Fruit fly (Drosophila melanogaster): Measurements from ENCODE around the gene CG31204.

The CG31204 gene

DNA sequence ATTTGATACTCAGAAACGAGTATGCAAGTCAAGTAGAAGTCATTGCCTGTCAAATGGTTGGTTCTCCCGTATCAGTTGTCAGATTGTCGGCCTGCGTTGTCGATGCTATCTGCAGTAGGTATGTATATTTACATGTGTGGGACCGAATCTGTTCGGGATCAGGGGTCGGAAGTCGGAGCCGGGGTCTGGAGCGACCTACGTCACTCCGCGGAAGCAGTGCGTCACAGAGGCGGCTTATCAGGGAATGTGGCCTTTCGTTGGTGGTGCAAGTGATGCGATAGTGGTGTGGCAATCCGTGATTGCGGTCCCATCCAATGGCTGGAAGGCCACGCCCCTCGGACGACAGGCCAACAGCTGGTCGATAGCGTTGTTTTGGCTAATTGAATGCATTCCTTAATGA is 42.3 kb upstream of the CG31204 start:
- no peak for TF ChIP-seq D1 (tag; optimal IDR thresholded peaks at IDR 0.05)
- peak; percentile 25 for TF ChIP-seq EcR (GFP tag; optimal IDR thresholded peaks at IDR 0.05)

DNA sequence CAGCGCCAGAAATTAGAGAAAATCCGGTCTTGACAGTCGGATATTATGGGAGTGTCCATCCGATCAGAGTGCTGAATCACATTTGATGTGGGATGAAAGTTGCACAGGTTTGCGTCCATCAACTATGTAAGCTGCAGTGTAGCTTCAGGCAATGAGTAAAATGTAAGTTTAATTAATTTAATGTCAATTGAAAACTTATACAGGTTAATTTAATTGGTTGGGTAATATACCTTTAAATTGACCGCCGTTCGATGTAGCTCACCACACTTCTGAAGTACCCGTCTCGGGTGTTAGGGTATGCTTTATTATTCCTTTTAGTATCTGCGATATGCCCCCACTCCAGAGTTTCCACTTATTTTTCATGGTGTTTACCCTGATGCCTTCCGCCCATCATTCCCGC is 31.1 kb upstream of the CG31204 start:
- TF ChIP-seq CG34367 (tag; optimal IDR thresholded peaks at IDR 0.05), result peak; percentile 2
- peak; percentile 46 for TF ChIP-seq CG8301 (tag; optimal IDR thresholded peaks at IDR 0.05)
- peak; percentile 50; the same call in 1 of the 3 replicates for TF ChIP-seq CG4496 (GFP tag; IDR thresholded peaks at IDR 0.05)
- TF ChIP-seq rn (GFP tag; IDR thresholded peaks at IDR 0.05), result no peak
- TF ChIP-seq fd96Ca (GFP tag; IDR thresholded peaks at IDR 0.05), result peak; percentile 54; the same call in 2 of the 3 replicates
- TF ChIP-seq CG14655 (GFP tag; optimal IDR thresholded peaks at IDR 0.05), result peak; percentile 58
- TF ChIP-seq Pif1A (GFP tag; optimal IDR thresholded peaks at IDR 0.05), result peak; percentile 41
- TF ChIP-seq CG8159 (tag; optimal IDR thresholded peaks at IDR 0.05), result peak; percentile 53
- TF ChIP-seq CG32121 (GFP tag; IDR thresholded peaks at IDR 0.05), result peak; percentile 13; the same call in 1 of the 2 replicates
- peak; percentile 47 for TF ChIP-seq CG17806 (tag; optimal IDR thresholded peaks at IDR 0.05)
- no peak for TF ChIP-seq gl (tag; optimal IDR thresholded peaks at IDR 0.05)
- TF ChIP-seq CG12605 (GFP tag; IDR thresholded peaks at IDR 0.05), result no peak
- TF ChIP-seq Pif1B (GFP tag; optimal IDR thresholded peaks at IDR 0.05), result peak; percentile 30
- TF ChIP-seq Snoo (tag; optimal IDR thresholded peaks at IDR 0.05), result peak; percentile 29
- peak; percentile 9 for TF ChIP-seq CG9948 (tag; optimal IDR thresholded peaks at IDR 0.05)
- TF ChIP-seq Ets98B (GFP tag; IDR thresholded peaks at IDR 0.05), result no peak; the same call in 1 of the 2 replicates
- TF ChIP-seq CG10348 (GFP tag; IDR thresholded peaks at IDR 0.05), result no peak
- peak; percentile 35 for TF ChIP-seq CG15710 (tag; optimal IDR thresholded peaks at IDR 0.05)
- TF ChIP-seq D1 (tag; optimal IDR thresholded peaks at IDR 0.05), result no peak
- TF ChIP-seq CG13204 (GFP tag; optimal IDR thresholded peaks at IDR 0.05), result no peak
- TF ChIP-seq EcR (GFP tag; optimal IDR thresholded peaks at IDR 0.05), result no peak

- TF ChIP-seq CG15710 (tag; optimal IDR thresholded peaks at IDR 0.05) (no peak), rn (GFP tag; IDR thresholded peaks at IDR 0.05) (no peak), fd96Ca (GFP tag; IDR thresholded peaks at IDR 0.05) (no peak), CG12605 (GFP tag; IDR thresholded peaks at IDR 0.05) (no peak), CG8159 (tag; optimal IDR thresholded peaks at IDR 0.05) (peak; percentile 3), CG32121 (GFP tag; IDR thresholded peaks at IDR 0.05) (no peak)
Observed at dm6 chr3R:31421995-31422394, 28.7 kb upstream of the CG31204 start.

DNA sequence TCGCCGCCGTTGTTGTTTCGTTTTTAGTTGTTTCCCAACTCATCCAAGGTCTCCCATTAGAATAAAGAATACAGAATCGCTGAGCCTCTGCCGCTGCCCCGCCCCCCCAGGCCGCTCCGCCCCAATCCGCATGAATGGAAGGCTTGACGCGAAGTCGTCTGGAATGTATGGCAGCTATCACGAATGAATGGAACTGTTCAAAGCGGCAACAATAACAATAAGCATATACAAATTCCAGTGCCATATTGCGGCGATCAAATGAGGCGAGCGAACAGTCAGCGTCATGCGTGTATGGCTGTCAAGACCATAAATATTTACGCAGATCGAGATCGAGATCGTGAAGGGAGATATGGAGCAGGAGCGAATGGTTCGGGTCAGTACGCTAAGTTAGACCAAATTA is 27.3 kb upstream of the CG31204 start:
- TF ChIP-seq CG4496 (GFP tag; IDR thresholded peaks at IDR 0.05), result no peak; the same call in 2 of the 3 replicates
- TF ChIP-seq CG17806 (tag; optimal IDR thresholded peaks at IDR 0.05), result no peak
- no peak for TF ChIP-seq Pif1B (GFP tag; optimal IDR thresholded peaks at IDR 0.05)
- TF ChIP-seq CG15710 (tag; optimal IDR thresholded peaks at IDR 0.05), result no peak

DNA sequence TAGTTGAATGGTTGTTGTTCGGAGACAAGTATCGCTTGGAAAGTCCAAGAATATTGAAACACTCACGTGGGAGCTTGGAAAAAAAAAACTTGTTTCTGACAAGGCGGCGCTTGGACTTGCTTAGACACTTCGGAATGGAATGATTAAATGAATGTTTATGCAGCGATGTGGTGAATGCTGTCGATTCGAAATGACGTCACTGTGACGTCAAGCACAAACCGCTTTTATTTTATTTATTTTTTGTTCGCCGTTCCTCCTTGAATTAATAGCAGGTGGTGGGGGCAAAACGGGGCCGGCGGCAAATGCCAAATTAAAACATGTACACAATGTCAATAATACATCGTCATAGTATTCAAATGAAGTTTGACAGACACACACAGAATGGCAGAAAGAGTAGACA is 26.2 kb upstream of the CG31204 start:
- TF ChIP-seq EcR (GFP tag; optimal IDR thresholded peaks at IDR 0.05) (no peak), CG15710 (tag; optimal IDR thresholded peaks at IDR 0.05) (no peak), Pif1A (GFP tag; optimal IDR thresholded peaks at IDR 0.05) (no peak), CG12605 (GFP tag; IDR thresholded peaks at IDR 0.05) (no peak), D1 (tag; optimal IDR thresholded peaks at IDR 0.05) (no peak), CG34367 (tag; optimal IDR thresholded peaks at IDR 0.05) (no peak), CG8301 (tag; optimal IDR thresholded peaks at IDR 0.05) (no peak), rn (GFP tag; IDR thresholded peaks at IDR 0.05) (no peak), CG13204 (GFP tag; optimal IDR thresholded peaks at IDR 0.05) (no peak), Pif1B (GFP tag; optimal IDR thresholded peaks at IDR 0.05) (no peak), CG8159 (tag; optimal IDR thresholded peaks at IDR 0.05) (no peak)

dm6 chr3R:31409627-31410201 is 16.4 kb upstream of the CG31204 start:
- TF ChIP-seq Pif1B (GFP tag; optimal IDR thresholded peaks at IDR 0.05), result peak; percentile 13
- TF ChIP-seq D1 (tag; optimal IDR thresholded peaks at IDR 0.05), result no peak
- no peak for TF ChIP-seq CG14655 (GFP tag; optimal IDR thresholded peaks at IDR 0.05)
- peak; percentile 64 for TF ChIP-seq EcR (GFP tag; optimal IDR thresholded peaks at IDR 0.05)
- no peak for TF ChIP-seq rn (GFP tag; IDR thresholded peaks at IDR 0.05)

DNA sequence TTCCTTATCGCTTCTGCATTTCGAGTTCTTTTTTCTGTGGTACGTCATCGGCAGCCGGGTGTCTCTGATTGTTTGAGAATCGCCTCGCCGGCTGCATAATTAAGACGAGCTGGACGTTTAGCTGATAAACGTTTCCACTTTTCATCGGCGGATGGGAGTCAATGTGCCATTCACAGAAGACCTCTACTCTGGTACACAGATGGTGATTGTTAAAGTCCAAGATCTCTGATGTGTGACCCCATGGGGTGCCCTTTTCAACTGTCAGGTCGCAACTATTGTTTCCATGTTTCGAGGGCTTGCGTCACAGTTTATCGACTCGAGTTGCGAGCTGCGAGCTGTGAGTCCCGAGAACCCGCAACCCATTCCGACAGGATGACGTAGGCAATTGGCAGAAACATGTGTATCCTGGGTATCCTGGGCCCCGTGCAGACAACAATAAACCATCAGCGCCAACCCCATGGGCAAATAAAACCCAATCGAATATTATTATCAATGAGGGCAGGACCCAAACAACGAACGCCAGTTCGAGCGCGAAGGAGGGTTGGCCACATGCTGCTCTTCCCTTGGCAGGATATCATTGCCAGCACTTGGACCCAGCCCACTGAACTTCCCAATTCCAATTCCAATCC is 13.8 kb upstream of the CG31204 start:
- TF ChIP-seq EcR (GFP tag; optimal IDR thresholded peaks at IDR 0.05) (peak; percentile 66), Snoo (tag; optimal IDR thresholded peaks at IDR 0.05) (no peak)

Measured in whole organism, pupa.